Worm (Caenorhabditis elegans) whole organism, young adult: ENCODE data around the gene K06H6.4.

Experiments
- B0336.3 ChIP-seq: fragments of 200-800 bp; sonication (Bioruptor generic); IDR thresholded peaks from 2 replicates; pipeline ENCODE4 v1.3.6; 2022; ENCODE audit warnings: missing genetic modification characterization, missing compliant biosample characterization
- F10E7.11 ChIP-seq: sonication (generic microtip); optimal IDR thresholded peaks from 2 replicates; lab custom pipeline; 2017; ENCODE audit warnings: mild to moderate bottlenecking, missing genetic modification characterization, moderate library complexity, missing compliant biosample characterization
- F52B5.7 ChIP-seq: sonication (generic microtip); optimal IDR thresholded peaks from 2 replicates; lab custom pipeline; 2016; ENCODE audit warnings: mild to moderate bottlenecking, missing genetic modification characterization, missing compliant biosample characterization
- aptf-3 ChIP-seq: fragments of 200-800 bp; sonication (Bioruptor generic); IDR thresholded peaks from 2 replicates; pipeline ENCODE4 v1.3.6; 2022; ENCODE audit warnings: missing genetic modification characterization, missing compliant biosample characterization
- bed-1 ChIP-seq: fragments of 200-800 bp; sonication (Bioruptor generic); IDR thresholded peaks from 2 replicates; pipeline ENCODE4 v1.3.6; 2022; ENCODE audit warnings: missing genetic modification reagents, missing genetic modification characterization, missing compliant biosample characterization
- ekl-4 ChIP-seq: fragments of 200-800 bp; sonication (Bioruptor generic); IDR thresholded peaks from 2 replicates; pipeline ENCODE4 v1.3.6; 2022; ENCODE audit warnings: missing genetic modification reagents, missing genetic modification characterization, missing compliant biosample characterization
- let-607 ChIP-seq, 2 experiments: fragments of 200-800 bp in 1 of 2; sonication (Bioruptor generic) in 1 of 2; sonication (generic microtip) in 1 of 2; optimal IDR thresholded peaks; 2 replicates each; lab custom pipeline; 2016 to 2018; ENCODE audit warnings: mild to moderate bottlenecking in 2 of 2, missing compliant biosample characterization in 2 of 2, missing genetic modification characterization in 2 of 2, moderate library complexity in 2 of 2, missing genotype in 1 of 2
- rpc-1 ChIP-seq, 2 experiments: fragments of 150-350 bp in 1 of 2; sonication (generic microtip) in 1 of 2; optimal IDR thresholded peaks; 2 replicates each; lab custom pipeline; 2014 to 2018; ENCODE audit warnings: missing biosample characterization in 1 of 2, missing genetic modification characterization in 1 of 2, missing genetic modification reagents in 1 of 2, missing genotype in 1 of 2
- tbx-9 ChIP-seq: sonication (generic microtip); optimal IDR thresholded peaks from 2 replicates; lab custom pipeline; 2016; ENCODE audit warnings: borderline replicate concordance, missing genetic modification characterization, inconsistent platforms, missing compliant biosample characterization
- unc-62 ChIP-seq: fragments of 150-350 bp; optimal IDR thresholded peaks from 2 replicates; lab custom pipeline; 2014; ENCODE audit warnings: missing biosample characterization, missing genetic modification reagents, missing genetic modification characterization

DNA sequence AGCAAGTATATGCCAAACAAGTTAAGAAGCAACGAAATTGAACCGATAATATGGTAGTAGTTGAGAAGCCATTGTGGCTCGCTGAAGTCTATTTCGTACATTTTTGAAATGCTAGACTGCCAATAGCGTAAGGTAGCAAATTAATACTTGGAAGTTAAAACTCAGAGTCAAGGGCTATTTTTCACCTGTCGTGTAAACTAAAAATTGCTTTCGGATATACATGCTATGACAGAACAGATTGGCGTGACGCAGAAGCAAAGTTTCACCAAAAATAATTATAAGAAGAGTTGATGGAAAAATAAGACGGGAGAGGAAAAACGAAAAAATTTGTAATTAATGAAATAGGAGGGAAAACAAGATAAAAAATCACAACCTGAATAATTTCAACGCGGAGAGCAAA, 13.1 kb upstream of the K06H6.4 start, which contains the start of gene sri-73:
- no peak for TF ChIP-seq rpc-1 (optimal IDR thresholded peaks at IDR 0.05; lab: Kevin White, UChicago)
- no peak for TF ChIP-seq rpc-1 (tag; optimal IDR thresholded peaks at IDR 0.05; lab: Kevin White, UChicago)
- no peak for TF ChIP-seq F52B5.7 (tag; lab: Kevin White, UChicago)
- TF ChIP-seq ekl-4 (GFP tag; lab: Robert Waterston, UW): no peak
- no peak for TF ChIP-seq tbx-9
- TF ChIP-seq unc-62: no peak
- no peak for TF ChIP-seq let-607 (tag; optimal IDR thresholded peaks at IDR 0.05; lab: Kevin White, UChicago)
- no peak for TF ChIP-seq aptf-3 (GFP tag; lab: Robert Waterston, UW)
- no peak for TF ChIP-seq bed-1 (GFP tag; lab: Robert Waterston, UW)
- no peak for TF ChIP-seq B0336.3 (GFP tag; lab: Robert Waterston, UW)
- no peak for TF ChIP-seq F10E7.11 (tag; lab: Kevin White, UChicago)
